Fruit fly (Drosophila melanogaster) whole organism, prepupa: Measurements from ENCODE around the gene Pisd.

ENCODE experiments used
- CG3032 ChIP-seq: fragments of 200-800 bp; optimal IDR thresholded peaks from 2 replicates; lab custom pipeline; 2019; ENCODE audit warnings: missing biosample characterization, mild to moderate bottlenecking, missing genetic modification characterization, moderate library complexity
- CG6792 ChIP-seq: fragments of 200-800 bp; sonication (Bioruptor generic); optimal IDR thresholded peaks from 3 replicates; lab custom pipeline; 2016; ENCODE audit warnings: missing biosample characterization, missing genetic modification characterization
- Lpt ChIP-seq: fragments of 200-800 bp; sonication (Bioruptor generic); optimal IDR thresholded peaks from 3 replicates; lab custom pipeline; 2016; ENCODE audit warnings: missing biosample characterization, missing genetic modification characterization
- OdsH ChIP-seq: fragments of 200-800 bp; sonication (Bioruptor generic); optimal IDR thresholded peaks from 3 replicates; lab custom pipeline; 2016; ENCODE audit warnings: missing biosample characterization, missing genetic modification characterization
- fd59A ChIP-seq: fragments of 200-800 bp; sonication (Bioruptor generic); optimal IDR thresholded peaks from 2 replicates; lab custom pipeline; 2017; ENCODE audit warnings: missing biosample characterization, mild to moderate bottlenecking, missing genetic modification characterization, missing genetic modification reagents
- svp ChIP-seq: fragments of 200-800 bp; sonication (Bioruptor generic); peaks from one replicate; lab custom pipeline; 2016; ENCODE audit warnings: missing biosample characterization, missing genetic modification characterization

DNA sequence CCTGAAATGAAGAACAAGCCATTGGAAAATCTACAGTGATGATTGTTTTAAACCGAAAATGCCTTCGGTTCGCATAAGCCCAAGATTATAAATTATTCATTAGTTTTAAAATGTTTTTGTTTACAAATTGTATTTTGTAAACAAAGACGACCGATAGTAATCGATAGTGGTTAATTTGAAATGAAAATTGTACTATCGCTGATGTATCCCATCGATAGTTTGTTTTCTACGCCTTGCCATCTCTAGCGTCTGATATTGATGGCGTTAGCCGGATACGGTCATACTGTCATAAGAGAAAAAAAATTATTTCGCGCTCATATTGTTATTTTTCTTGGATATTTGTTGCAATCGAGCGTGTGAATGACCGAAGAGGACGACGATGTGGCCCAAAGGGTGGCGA lies 7.5 kb downstream of the Pisd start, which contains the start of gene SMC1:
- TF ChIP-seq CG3032 (tag; lab: Kevin White, UChicago), result peak; percentile 27
- no peak for TF ChIP-seq OdsH
- TF ChIP-seq svp, result no peak
- TF ChIP-seq CG6792 (GFP tag; lab: Kevin White, UChicago), result no peak
- TF ChIP-seq Lpt (GFP tag; lab: Kevin White, UChicago), result no peak
- TF ChIP-seq fd59A, result no peak
